1 fruit fly cellular context compared by ENCODE assay signal in genomic region chr2L:20222940-20223727, dm6.
TF ChIP-seq lines count a peak whose summit lies in the region.

No protein-coding gene starts in this region.

TF ChIP-seq in whole organism, embryonic, 481 proteins besides CTCF, POLR2A, EP300 and RAD21 (continued from another document):
- TF ChIP-seq sima (GFP tag; optimal IDR thresholded peaks at IDR 0.05; lab: Kevin White, UChicago), result no peak
- no peak for TF ChIP-seq CG11695 (GFP tag; IDR thresholded peaks at IDR 0.05; lab: Robert Waterston, UW)
- TF ChIP-seq btn (GFP tag; optimal IDR thresholded peaks at IDR 0.05; lab: Kevin White, UChicago), result no peak
- no peak for TF ChIP-seq nom (GFP tag; optimal IDR thresholded peaks at IDR 0.05; lab: Kevin White, UChicago)
- no peak for TF ChIP-seq CG34224 (GFP tag; IDR thresholded peaks at IDR 0.05; lab: Robert Waterston, UW; ENCODE audit: partially characterized antibody)
- peak; percentile 32 for TF ChIP-seq stwl (tag; optimal IDR thresholded peaks at IDR 0.05; lab: Kevin White, UChicago)
- no peak for TF ChIP-seq CG11560 (tag; IDR thresholded peaks at IDR 0.05; lab: Robert Waterston, UW)
- no peak for TF ChIP-seq en (GFP tag; optimal IDR thresholded peaks at IDR 0.05; lab: Kevin White, UChicago)
- TF ChIP-seq CG10565 (GFP tag; optimal IDR thresholded peaks at IDR 0.05; lab: Kevin White, UChicago), result no peak
- TF ChIP-seq CG7745 (tag; optimal IDR thresholded peaks at IDR 0.05; lab: Kevin White, UChicago), result no peak
- TF ChIP-seq lmd (GFP tag; IDR thresholded peaks at IDR 0.05; lab: Robert Waterston, UW), result no peak
- TF ChIP-seq odd (GFP tag; optimal IDR thresholded peaks at IDR 0.05; lab: Kevin White, UChicago), result no peak
- TF ChIP-seq NC2α (GFP tag; optimal IDR thresholded peaks at IDR 0.05; lab: Kevin White, UChicago), result no peak
- TF ChIP-seq CG15514 (GFP tag; optimal IDR thresholded peaks at IDR 0.05; lab: Kevin White, UChicago), result peak; percentile 32
- peak; percentile 2 for TF ChIP-seq Fer1 (GFP tag; optimal IDR thresholded peaks at IDR 0.05; lab: Kevin White, UChicago)
- TF ChIP-seq CG3407 (GFP tag; optimal IDR thresholded peaks at IDR 0.05; lab: Kevin White, UChicago), result no peak
- TF ChIP-seq trh (GFP tag; optimal IDR thresholded peaks at IDR 0.05; lab: Kevin White, UChicago), result no peak
- TF ChIP-seq Dad (GFP tag; optimal IDR thresholded peaks at IDR 0.05; lab: Kevin White, UChicago), result no peak
- no peak for TF ChIP-seq cad (GFP tag; optimal IDR thresholded peaks at IDR 0.05; lab: Kevin White, UChicago)
- TF ChIP-seq Max (GFP tag; optimal IDR thresholded peaks at IDR 0.05; lab: Kevin White, UChicago), result no peak
- no peak for TF ChIP-seq slou (GFP tag; optimal IDR thresholded peaks at IDR 0.05; lab: Kevin White, UChicago)
- no peak for TF ChIP-seq C15 (GFP tag; IDR thresholded peaks at IDR 0.05; lab: Robert Waterston, UW)
- TF ChIP-seq CG12155 (GFP tag; optimal IDR thresholded peaks at IDR 0.05; lab: Kevin White, UChicago), result no peak
- no peak for TF ChIP-seq ems (GFP tag; optimal IDR thresholded peaks at IDR 0.05; lab: Kevin White, UChicago)
- no peak for TF ChIP-seq sens-2 (GFP tag; IDR thresholded peaks at IDR 0.05; lab: Robert Waterston, UW)
- TF ChIP-seq tio (GFP tag; optimal IDR thresholded peaks at IDR 0.05; lab: Kevin White, UChicago), result no peak
- no peak for TF ChIP-seq CG12104 (GFP tag; optimal IDR thresholded peaks at IDR 0.05; lab: Kevin White, UChicago)
- peak; percentile 51 for TF ChIP-seq gfzf (GFP tag; optimal IDR thresholded peaks at IDR 0.05; lab: Kevin White, UChicago)
- no peak for TF ChIP-seq CG6765 (GFP tag; optimal IDR thresholded peaks at IDR 0.05; lab: Kevin White, UChicago)
- TF ChIP-seq twi (tag; optimal IDR thresholded peaks at IDR 0.05; lab: Kevin White, UChicago), result no peak
- TF ChIP-seq CG18599 (GFP tag; optimal IDR thresholded peaks at IDR 0.05; lab: Kevin White, UChicago), result no peak
- TF ChIP-seq Hey (tag; optimal IDR thresholded peaks at IDR 0.05; lab: Kevin White, UChicago), result no peak
- peak; percentile 9 for TF ChIP-seq CG13424 (tag; optimal IDR thresholded peaks at IDR 0.05; lab: Kevin White, UChicago)
- peak; percentile 40 for TF ChIP-seq CG2120 (GFP tag; optimal IDR thresholded peaks at IDR 0.05; lab: Kevin White, UChicago)
- no peak for TF ChIP-seq gcm (GFP tag; optimal IDR thresholded peaks at IDR 0.05; lab: Kevin White, UChicago)
- no peak for TF ChIP-seq Gsc (GFP tag; IDR thresholded peaks at IDR 0.05; lab: Robert Waterston, UW)
- no peak for TF ChIP-seq CG14441 (GFP tag; IDR thresholded peaks at IDR 0.05; lab: Robert Waterston, UW)
- TF ChIP-seq CG30020 (tag; optimal IDR thresholded peaks at IDR 0.05; lab: Kevin White, UChicago), result no peak
- no peak for TF ChIP-seq Fer3 (tag; optimal IDR thresholded peaks at IDR 0.05; lab: Kevin White, UChicago)
- TF ChIP-seq CG3065 (GFP tag; optimal IDR thresholded peaks at IDR 0.05; lab: Kevin White, UChicago), result no peak
- TF ChIP-seq tna (GFP tag; IDR thresholded peaks at IDR 0.05; lab: Robert Waterston, UW; ENCODE audit: partially characterized antibody), result no peak
- TF ChIP-seq CG2889 (GFP tag; IDR thresholded peaks at IDR 0.05; lab: Robert Waterston, UW), result no peak
- no peak for TF ChIP-seq hth (optimal IDR thresholded peaks at IDR 0.05; lab: Kevin White, UChicago)
- TF ChIP-seq unpg (GFP tag; optimal IDR thresholded peaks at IDR 0.05; lab: Kevin White, UChicago), result no peak
- no peak for TF ChIP-seq caup (GFP tag; optimal IDR thresholded peaks at IDR 0.05; lab: Kevin White, UChicago; ENCODE audit: severe bottlenecking)
- TF ChIP-seq Dref (GFP tag; IDR thresholded peaks at IDR 0.05; lab: Robert Waterston, UW), result no peak
- no peak for TF ChIP-seq CG4617 (GFP tag; optimal IDR thresholded peaks at IDR 0.05; lab: Kevin White, UChicago; ENCODE audit: borderline replicate concordance)
- TF ChIP-seq E2f2 (GFP tag; IDR thresholded peaks at IDR 0.05; lab: Robert Waterston, UW), result peak; percentile 32; the same call in 1 of the 2 replicates
- 0 out of 2 replicates have a peak, but pooled peaks have one; percentile 3 for TF ChIP-seq onecut (GFP tag; IDR thresholded peaks at IDR 0.05; lab: Robert Waterston, UW)
- no peak for TF ChIP-seq Drgx (GFP tag; IDR thresholded peaks at IDR 0.05; lab: Robert Waterston, UW)
- no peak for TF ChIP-seq hb (GFP tag; IDR thresholded peaks at IDR 0.05; lab: Robert Waterston, UW; ENCODE audit: partially characterized antibody)
- no peak for TF ChIP-seq CG16813 (GFP tag; IDR thresholded peaks at IDR 0.05; lab: Robert Waterston, UW; ENCODE audit: partially characterized antibody)
- no peak for TF ChIP-seq ase (GFP tag; IDR thresholded peaks at IDR 0.05; lab: Robert Waterston, UW)
- TF ChIP-seq CG13123 (GFP tag; optimal IDR thresholded peaks at IDR 0.05; lab: Kevin White, UChicago), result no peak
- TF ChIP-seq Elba2 (GFP tag; optimal IDR thresholded peaks at IDR 0.05; lab: Kevin White, UChicago), result no peak
- no peak for TF ChIP-seq CG4360 (GFP tag; IDR thresholded peaks at IDR 0.05; lab: Robert Waterston, UW)
